Worm (Caenorhabditis elegans): ENCODE data around the gene F59A2.5.

DNA sequence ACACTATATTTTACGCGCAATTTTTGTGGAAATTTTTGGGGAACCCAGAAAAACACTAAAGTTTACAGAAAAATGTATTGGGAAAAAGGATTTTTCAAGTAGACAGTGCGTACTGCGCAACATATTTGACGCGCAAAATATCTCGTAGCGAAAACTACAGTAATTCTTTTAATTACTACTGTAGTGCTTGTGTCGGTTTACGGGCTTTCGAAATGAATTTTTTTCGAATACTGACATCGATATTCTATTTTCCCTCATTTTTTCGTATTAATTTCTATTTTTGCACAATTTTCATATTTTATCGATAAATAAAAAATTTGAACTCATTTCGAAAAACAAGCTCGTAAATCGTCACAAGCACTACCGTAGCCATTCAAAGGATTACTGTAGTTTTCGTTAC, 23.9 kb downstream of the F59A2.5 start:
- TF ChIP-seq tbx-2 (tag; optimal IDR thresholded peaks at IDR 0.05) (no peak), sdc-2 (tag; optimal IDR thresholded peaks at IDR 0.05) (no peak), nfya-1 (tag; optimal IDR thresholded peaks at IDR 0.05) (no peak), hlh-13 (GFP tag; optimal IDR thresholded peaks at IDR 0.05) (no peak), nhr-11 (tag; optimal IDR thresholded peaks at IDR 0.05) (no peak), unc-3 (GFP tag; conservative IDR thresholded peaks at IDR 0.05) (no peak), unc-3 (tag; optimal IDR thresholded peaks at IDR 0.05) (no peak), dmd-4 (tag; optimal IDR thresholded peaks at IDR 0.05; ENCODE audit: borderline replicate concordance) (no peak)
